Worm (Caenorhabditis elegans): ENCODE results near the gene srh-275.
"Not testable (repeated sequence)": the region's sequence is repeated elsewhere in the genome, so short reads cannot be mapped to it uniquely, and the experiment has no call there.

Gene srh-275

DNA sequence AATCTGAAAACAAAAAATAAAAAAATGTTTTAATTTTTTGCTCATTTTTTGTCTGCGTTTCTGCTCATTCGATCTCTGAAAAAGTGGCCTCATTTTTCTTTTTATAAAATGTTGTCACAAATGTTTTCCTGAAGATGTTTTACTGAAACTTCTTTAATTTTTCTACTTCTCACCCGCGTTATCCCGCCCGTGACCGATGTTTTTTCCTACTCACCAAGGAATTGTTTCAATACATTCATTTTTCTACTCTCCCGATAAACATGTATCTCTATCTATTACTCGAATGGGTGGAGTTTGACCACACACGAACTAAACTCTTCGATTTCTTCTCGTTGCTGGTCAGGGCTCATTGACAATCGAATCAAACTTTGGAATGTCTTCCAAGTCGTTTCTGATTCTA, 21.9 kb upstream of the srh-275 start, which contains the start of gene F10G2.2:
F10G2.2 (plus strand) TSS at position 301 of the 400 bp plus-strand sequence.
- TF ChIP-seq ztf-29 (GFP tag; IDR thresholded peaks at IDR 0.05) (no peak), ztf-23 (GFP tag; IDR thresholded peaks at IDR 0.05) (no peak), tab-1 (GFP tag; IDR thresholded peaks at IDR 0.05) (no peak), T22C8.4 (GFP tag; IDR thresholded peaks at IDR 0.05) (no peak), cog-1 (tag; optimal IDR thresholded peaks at IDR 0.05) (no peak), flt-1 (GFP tag; IDR thresholded peaks at IDR 0.05) (no peak), klf-2 (GFP tag; conservative IDR thresholded peaks at IDR 0.05) (no peak), ref-1 (GFP tag; conservative IDR thresholded peaks at IDR 0.05) (no peak), med-1 (GFP tag; optimal IDR thresholded peaks at IDR 0.05; ENCODE audit: insufficient read depth) (no peak)

DNA sequence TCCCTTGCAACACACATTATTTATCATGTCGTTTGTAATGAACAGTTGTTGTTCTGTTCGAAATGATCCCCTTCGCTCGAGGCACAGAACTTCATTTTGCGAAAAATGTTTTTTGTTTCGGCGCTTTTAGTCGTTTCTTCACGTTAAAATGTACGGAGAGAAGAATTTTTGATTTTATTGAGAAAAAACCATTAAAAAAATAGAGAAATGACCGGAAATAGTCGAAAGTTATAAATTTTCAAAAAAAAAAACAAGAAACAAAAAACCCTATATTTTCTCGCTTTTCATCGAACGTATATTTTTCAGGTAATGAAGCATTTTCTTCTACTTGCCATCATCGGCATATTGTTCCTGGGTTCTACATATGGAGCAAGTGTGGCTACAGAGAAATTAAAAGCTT, 20.6 kb upstream of the srh-275 start, which contains the start of gene F10G2.1:
F10G2.1 (plus strand) TSS at position 301 of the 400 bp plus-strand sequence.
- TF ChIP-seq med-1 (GFP tag; optimal IDR thresholded peaks at IDR 0.05; ENCODE audit: insufficient read depth) (no peak), tab-1 (GFP tag; IDR thresholded peaks at IDR 0.05) (no peak), ref-1 (GFP tag; conservative IDR thresholded peaks at IDR 0.05) (no peak), flt-1 (GFP tag; IDR thresholded peaks at IDR 0.05) (no peak), ztf-29 (GFP tag; IDR thresholded peaks at IDR 0.05) (no peak), cog-1 (tag; optimal IDR thresholded peaks at IDR 0.05) (no peak), klf-2 (GFP tag; conservative IDR thresholded peaks at IDR 0.05) (no peak), T22C8.4 (GFP tag; IDR thresholded peaks at IDR 0.05) (no peak), ztf-23 (GFP tag; IDR thresholded peaks at IDR 0.05) (no peak)

DNA sequence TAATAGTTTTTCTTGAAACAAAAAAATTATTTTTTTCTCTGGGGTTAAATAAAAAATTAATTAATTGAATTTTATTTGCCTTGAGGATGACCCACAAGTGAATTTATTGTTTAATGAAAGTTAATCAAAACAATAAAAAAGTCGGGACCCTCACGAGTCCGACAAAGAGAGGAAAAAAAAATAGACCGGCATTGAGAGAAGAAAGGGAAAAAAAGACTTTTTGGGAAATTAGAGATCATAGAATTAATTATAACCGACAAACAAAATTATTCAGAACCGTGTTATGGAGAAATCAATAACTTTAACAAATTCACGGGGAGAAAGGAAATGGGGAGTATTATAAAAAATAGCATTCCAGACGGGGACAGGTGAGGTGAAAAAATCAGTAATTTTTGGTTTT, 15.6 kb upstream of the srh-275 start, which contains the start of gene F10G2.7:
F10G2.7 (minus strand) TSS at position 101 of the 400 bp plus-strand sequence.
- not testable (repeated sequence) for TF ChIP-seq ztf-29 (GFP tag; IDR thresholded peaks at IDR 0.05); cog-1 (tag; optimal IDR thresholded peaks at IDR 0.05); ztf-23 (GFP tag; IDR thresholded peaks at IDR 0.05)

DNA sequence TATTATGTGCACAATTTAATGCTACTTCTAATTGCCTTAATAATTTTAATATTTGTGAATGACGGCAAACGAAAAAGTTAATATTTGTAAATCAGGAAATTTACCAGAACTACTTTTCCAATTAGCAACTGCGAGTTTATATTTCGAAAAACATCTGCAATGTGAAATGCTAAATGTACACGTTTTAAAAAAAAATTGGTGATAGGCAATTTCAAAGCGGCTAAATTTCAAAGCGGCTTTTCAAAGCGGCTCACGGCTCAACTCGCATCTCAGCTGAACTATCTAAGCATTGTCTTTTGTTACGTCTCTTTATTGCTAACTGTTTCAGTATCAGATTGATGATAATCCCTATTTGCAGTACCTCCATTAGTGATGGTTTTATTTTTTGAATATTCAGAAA, 13.0 kb upstream of the srh-275 start, which contains the start of gene srh-187:
srh-187 (minus strand) TSS at position 101 of the 400 bp plus-strand sequence.
- TF ChIP-seq med-1 (GFP tag; optimal IDR thresholded peaks at IDR 0.05; ENCODE audit: insufficient read depth) (no peak), cog-1 (tag; optimal IDR thresholded peaks at IDR 0.05) (no peak), ztf-23 (GFP tag; IDR thresholded peaks at IDR 0.05) (no peak), tab-1 (GFP tag; IDR thresholded peaks at IDR 0.05) (no peak), ref-1 (GFP tag; conservative IDR thresholded peaks at IDR 0.05) (no peak), klf-2 (GFP tag; conservative IDR thresholded peaks at IDR 0.05) (no peak), flt-1 (GFP tag; IDR thresholded peaks at IDR 0.05) (no peak), T22C8.4 (GFP tag; IDR thresholded peaks at IDR 0.05) (no peak), ztf-29 (GFP tag; IDR thresholded peaks at IDR 0.05) (no peak)

DNA sequence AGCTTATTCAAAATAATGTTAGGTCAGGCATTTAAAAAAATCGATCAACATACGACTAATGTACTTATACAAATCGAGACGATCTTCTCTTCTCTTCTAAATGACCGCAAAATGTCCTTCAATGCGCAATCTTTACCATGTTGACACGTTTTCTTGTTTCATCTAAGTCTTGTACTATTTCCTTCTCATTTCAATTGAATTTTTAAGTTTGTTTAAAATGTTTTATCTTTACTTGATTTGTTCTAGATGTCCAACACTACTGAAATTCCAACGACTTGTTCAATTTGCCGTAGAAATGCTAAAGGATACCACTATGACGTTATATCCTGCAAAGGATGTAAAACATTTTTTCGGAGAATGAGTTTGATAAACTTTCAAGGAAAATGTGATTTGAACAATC, 10.9 kb upstream of the srh-275 start, which contains the start of the genes nhr-263 and nhr-148:
nhr-263 (minus strand) TSS at position 101 of the 400 bp plus-strand sequence.
nhr-148 (plus strand) TSS at position 215 of the 400 bp plus-strand sequence.
- TF ChIP-seq klf-2 (GFP tag; conservative IDR thresholded peaks at IDR 0.05): no peak
- TF ChIP-seq tab-1 (GFP tag; IDR thresholded peaks at IDR 0.05): no peak
- no peak for TF ChIP-seq ztf-29 (GFP tag; IDR thresholded peaks at IDR 0.05)
- no peak for TF ChIP-seq med-1 (GFP tag; optimal IDR thresholded peaks at IDR 0.05; ENCODE audit: insufficient read depth)
- no peak for TF ChIP-seq flt-1 (GFP tag; IDR thresholded peaks at IDR 0.05)
- TF ChIP-seq ztf-23 (GFP tag; IDR thresholded peaks at IDR 0.05): no peak
- TF ChIP-seq T22C8.4 (GFP tag; IDR thresholded peaks at IDR 0.05): no peak
- TF ChIP-seq cog-1 (tag; optimal IDR thresholded peaks at IDR 0.05): no peak
- no peak for TF ChIP-seq ref-1 (GFP tag; conservative IDR thresholded peaks at IDR 0.05)

DNA sequence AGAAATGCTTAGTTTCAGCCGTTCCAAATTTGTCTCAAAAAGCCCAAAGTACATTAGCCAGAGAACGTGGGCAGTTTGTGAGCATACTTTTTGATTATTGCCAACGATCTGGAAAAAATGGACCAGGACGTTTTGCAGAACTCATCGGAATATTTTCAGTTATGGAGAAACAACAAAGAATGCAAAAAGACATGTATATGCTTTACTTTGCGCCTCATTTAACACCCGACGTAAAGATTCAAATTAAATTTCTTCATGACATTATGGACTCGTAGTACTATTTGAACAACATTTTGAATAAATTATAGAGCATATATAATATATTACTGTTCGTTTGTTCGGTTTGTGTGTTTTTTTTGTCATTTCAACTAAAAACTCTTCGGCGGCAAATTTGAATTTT, 9.3 kb upstream of the srh-275 start, which contains the start of gene srh-244:
srh-244 (plus strand) TSS at position 301 of the 400 bp plus-strand sequence.
- no peak for TF ChIP-seq T22C8.4 (GFP tag; IDR thresholded peaks at IDR 0.05)
- no peak for TF ChIP-seq tab-1 (GFP tag; IDR thresholded peaks at IDR 0.05)
- TF ChIP-seq med-1 (GFP tag; optimal IDR thresholded peaks at IDR 0.05; ENCODE audit: insufficient read depth): no peak
- no peak for TF ChIP-seq cog-1 (tag; optimal IDR thresholded peaks at IDR 0.05)
- no peak for TF ChIP-seq ref-1 (GFP tag; conservative IDR thresholded peaks at IDR 0.05)
- TF ChIP-seq ztf-23 (GFP tag; IDR thresholded peaks at IDR 0.05): no peak
- no peak for TF ChIP-seq klf-2 (GFP tag; conservative IDR thresholded peaks at IDR 0.05)
- no peak for TF ChIP-seq ztf-29 (GFP tag; IDR thresholded peaks at IDR 0.05)
- TF ChIP-seq flt-1 (GFP tag; IDR thresholded peaks at IDR 0.05): no peak

DNA sequence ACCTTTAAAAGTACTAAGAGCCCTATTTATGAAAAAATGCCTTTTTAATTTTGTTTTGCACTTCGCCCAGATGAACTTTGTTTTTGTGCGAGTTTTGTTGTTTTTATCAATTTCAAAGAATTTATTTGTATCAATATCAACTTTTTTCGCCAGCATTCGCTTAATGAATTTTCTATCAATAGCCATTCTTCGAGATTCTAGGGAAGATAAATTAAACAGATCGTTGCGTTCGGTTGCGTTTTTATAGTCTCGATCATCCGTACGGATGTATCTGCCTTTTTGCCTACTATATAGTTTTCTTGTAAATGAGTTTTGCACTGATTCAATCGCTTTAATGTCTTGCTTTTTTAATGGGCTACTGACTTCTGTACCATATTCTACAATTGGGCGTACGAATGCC, 7.3 kb upstream of the srh-275 start, which contains the start of gene nhr-147:
nhr-147 (plus strand) TSS at position 301 of the 400 bp plus-strand sequence.
- TF ChIP-seq med-1 (GFP tag; optimal IDR thresholded peaks at IDR 0.05; ENCODE audit: insufficient read depth); ztf-29 (GFP tag; IDR thresholded peaks at IDR 0.05); cog-1 (tag; optimal IDR thresholded peaks at IDR 0.05): not testable (repeated sequence)

DNA sequence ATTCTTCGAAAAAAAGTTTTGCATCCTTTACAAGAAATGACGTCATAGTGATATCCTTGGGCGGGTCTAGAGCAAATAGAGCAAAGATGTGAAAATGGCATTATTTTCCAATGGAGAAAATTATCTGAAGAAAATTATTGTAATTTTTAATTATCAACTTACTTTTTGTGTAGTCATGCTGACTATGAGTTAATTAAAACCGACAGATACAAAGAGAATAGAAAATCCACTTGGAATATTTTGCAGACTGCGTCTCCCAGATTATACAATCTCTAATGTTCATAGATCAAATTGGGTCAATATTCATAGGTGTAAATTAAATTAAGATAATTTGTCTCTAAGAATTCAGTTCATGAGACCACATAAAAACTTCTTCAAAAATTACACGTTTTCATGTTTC, 3.3 kb upstream of the srh-275 start, which contains the start of gene nhr-149:
nhr-149 (minus strand) TSS at position 101 of the 400 bp plus-strand sequence.
- TF ChIP-seq T22C8.4 (GFP tag; IDR thresholded peaks at IDR 0.05) (no peak), klf-2 (GFP tag; conservative IDR thresholded peaks at IDR 0.05) (no peak), flt-1 (GFP tag; IDR thresholded peaks at IDR 0.05) (no peak), med-1 (GFP tag; optimal IDR thresholded peaks at IDR 0.05; ENCODE audit: insufficient read depth) (no peak), ztf-23 (GFP tag; IDR thresholded peaks at IDR 0.05) (no peak), tab-1 (GFP tag; IDR thresholded peaks at IDR 0.05) (no peak), ref-1 (GFP tag; conservative IDR thresholded peaks at IDR 0.05) (no peak), ztf-29 (GFP tag; IDR thresholded peaks at IDR 0.05) (no peak), cog-1 (tag; optimal IDR thresholded peaks at IDR 0.05) (no peak)

DNA sequence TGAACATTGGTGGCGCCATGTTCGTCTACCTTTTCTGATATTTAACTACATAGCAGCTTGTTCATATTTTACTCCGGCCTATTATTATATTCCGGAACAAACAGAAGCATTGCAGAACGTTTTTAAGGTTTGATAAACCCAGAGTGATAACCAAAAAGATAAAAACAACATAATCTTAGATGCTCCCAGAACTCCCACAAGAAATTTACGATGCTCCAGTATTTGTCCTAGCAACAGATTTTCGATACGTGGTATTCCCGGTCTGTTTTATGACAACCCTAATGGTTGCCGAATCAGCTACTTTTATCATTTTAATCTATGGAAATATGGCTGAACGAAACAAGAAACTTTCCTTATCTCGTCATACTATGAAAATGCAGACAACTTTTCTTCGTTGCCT, 799 bp downstream of the srh-275 start:
- no peak for TF ChIP-seq cog-1 (tag; optimal IDR thresholded peaks at IDR 0.05)
- TF ChIP-seq tab-1 (GFP tag; IDR thresholded peaks at IDR 0.05): no peak

DNA sequence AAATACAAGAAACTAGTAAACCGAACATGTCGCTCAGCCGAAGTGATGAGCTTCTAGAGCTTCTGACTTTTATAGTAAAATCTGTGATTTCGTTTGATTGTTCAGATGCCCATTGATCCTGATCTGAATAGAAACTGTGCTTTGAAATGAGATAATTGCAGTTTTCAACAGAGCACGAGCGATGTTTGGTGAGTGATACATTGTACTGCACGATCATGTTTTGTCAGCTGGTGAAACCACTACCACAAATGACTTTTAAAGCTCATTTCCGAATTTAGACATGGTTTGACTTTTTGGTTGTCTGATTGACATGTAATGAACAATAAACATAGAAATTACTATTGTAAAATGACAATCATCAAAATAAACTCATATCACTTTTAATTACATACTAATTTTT, 2.7 kb downstream of the srh-275 start, which contains the start of gene tag-293:
tag-293 (minus strand) TSS at position 101 of the 400 bp plus-strand sequence.
- TF ChIP-seq ztf-29 (GFP tag; IDR thresholded peaks at IDR 0.05) (no peak), tab-1 (GFP tag; IDR thresholded peaks at IDR 0.05) (no peak), flt-1 (GFP tag; IDR thresholded peaks at IDR 0.05) (no peak), med-1 (GFP tag; optimal IDR thresholded peaks at IDR 0.05; ENCODE audit: insufficient read depth) (no peak), T22C8.4 (GFP tag; IDR thresholded peaks at IDR 0.05) (no peak), ztf-23 (GFP tag; IDR thresholded peaks at IDR 0.05) (no peak), klf-2 (GFP tag; conservative IDR thresholded peaks at IDR 0.05) (no peak), cog-1 (tag; optimal IDR thresholded peaks at IDR 0.05) (no peak), ref-1 (GFP tag; conservative IDR thresholded peaks at IDR 0.05) (no peak)
